Worm (Caenorhabditis elegans) whole organism, L2 larva: ENCODE data around the gene seu-1.

Experiments used
- alr-1 ChIP-seq: fragments of 150-350 bp; optimal IDR thresholded peaks from 2 replicates; lab custom pipeline; 2014; ENCODE audit warnings: missing biosample characterization, missing genetic modification characterization
- ama-1 ChIP-seq: fragments of 150-350 bp; optimal IDR thresholded peaks from 2 replicates; lab custom pipeline; 2018; ENCODE audit warnings: inconsistent platforms
- egl-27 ChIP-seq: sonication (generic microtip); optimal IDR thresholded peaks from 3 replicates; lab custom pipeline; 2017; ENCODE audit warnings: missing biosample characterization, missing genetic modification reagents, missing genetic modification characterization

ce11 chrIV:6372267-6372666 lies 42.8 kb downstream of the seu-1 start:
- TF ChIP-seq alr-1 (tag; lab: Kevin White, UChicago) (no peak), egl-27 (no peak), ama-1 (lab: Kevin White, UChicago) (no peak)
